Fruit fly (Drosophila melanogaster): ENCODE data around the gene CG31157.

DNA sequence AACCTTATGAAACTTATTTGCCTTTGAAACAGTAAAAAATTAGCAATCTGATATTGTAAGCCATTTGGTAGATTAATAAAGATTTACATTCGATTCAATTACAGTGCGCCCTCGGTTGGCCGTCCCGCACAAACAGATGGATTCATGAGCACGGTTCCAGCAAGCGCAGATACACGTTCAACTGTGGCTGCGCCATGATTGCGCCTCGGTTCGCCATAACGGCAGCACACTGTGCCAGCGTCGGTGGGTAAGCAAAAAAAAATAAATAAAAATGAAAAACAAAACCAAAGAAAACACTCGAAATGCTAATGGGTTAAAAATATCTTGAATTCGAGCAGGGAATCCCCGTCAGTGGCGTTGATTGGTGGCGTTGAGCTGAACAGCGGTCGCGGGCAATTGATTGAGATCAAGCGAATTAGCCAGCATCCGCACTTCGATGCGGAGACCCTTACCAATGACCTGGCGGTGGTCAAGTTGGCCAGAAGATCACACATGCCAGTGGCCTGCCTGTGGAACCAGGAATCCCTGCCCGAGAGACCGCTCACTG, 8.4 kb upstream of the CG31157 start:
- TF ChIP-seq OdsH (GFP tag; optimal IDR thresholded peaks at IDR 0.05) (no peak), CG8319 (GFP tag; optimal IDR thresholded peaks at IDR 0.05) (no peak), Lpt (GFP tag; optimal IDR thresholded peaks at IDR 0.05) (no peak), Eip78C (GFP tag) (peak; percentile 57), salr (GFP tag; optimal IDR thresholded peaks at IDR 0.05) (no peak), dac (GFP tag; optimal IDR thresholded peaks at IDR 0.05) (no peak), esn (GFP tag; optimal IDR thresholded peaks at IDR 0.05) (no peak)

Measured in whole organism, prepupa.